Worm (Caenorhabditis elegans): ENCODE measurements around the gene C36B7.3.

Gene C36B7.3

DNA sequence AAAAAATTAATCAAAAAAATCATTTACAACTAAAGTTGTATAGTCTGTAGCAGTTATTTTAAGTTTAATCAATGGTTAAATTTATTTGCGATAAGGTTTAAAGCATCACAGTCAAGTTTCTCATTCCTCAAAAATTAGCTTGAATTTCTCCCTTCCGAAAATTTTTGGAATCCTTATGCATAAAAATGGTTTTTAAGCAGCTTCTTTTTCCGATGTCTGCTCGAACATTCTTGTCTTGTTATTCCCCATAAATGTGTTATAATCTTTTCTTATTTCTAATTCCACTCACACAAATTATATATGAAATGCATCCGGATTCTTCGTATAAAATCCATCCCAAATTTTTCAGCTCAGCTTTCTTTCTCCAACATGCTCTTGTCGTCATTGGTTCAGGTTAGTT, at the start of gene C36B7.3:
C36B7.3 (plus strand) TSS at position 301 of the 400 bp plus-strand sequence.
- no peak for TF ChIP-seq ceh-36 (tag; optimal IDR thresholded peaks at IDR 0.05)
- no peak for TF ChIP-seq aly-1 (tag; optimal IDR thresholded peaks at IDR 0.05)
- TF ChIP-seq pes-1 (GFP tag; IDR thresholded peaks at IDR 0.05): no peak
- no peak for TF ChIP-seq hmg-4 (GFP tag; optimal IDR thresholded peaks at IDR 0.05)
- TF ChIP-seq tbx-37 (GFP tag; conservative IDR thresholded peaks at IDR 0.05): no peak
- no peak for TF ChIP-seq tra-4 (tag; optimal IDR thresholded peaks at IDR 0.05)
- TF ChIP-seq hmbx-1 (tag; optimal IDR thresholded peaks at IDR 0.05): no peak
- no peak for TF ChIP-seq scrt-1 (GFP tag; IDR thresholded peaks at IDR 0.05)
- TF ChIP-seq sea-1 (GFP tag; conservative IDR thresholded peaks at IDR 0.05): no peak
- no peak for TF ChIP-seq B0310.2 (tag; optimal IDR thresholded peaks at IDR 0.05)
- TF ChIP-seq ets-7 (tag; optimal IDR thresholded peaks at IDR 0.05): no peak

DNA sequence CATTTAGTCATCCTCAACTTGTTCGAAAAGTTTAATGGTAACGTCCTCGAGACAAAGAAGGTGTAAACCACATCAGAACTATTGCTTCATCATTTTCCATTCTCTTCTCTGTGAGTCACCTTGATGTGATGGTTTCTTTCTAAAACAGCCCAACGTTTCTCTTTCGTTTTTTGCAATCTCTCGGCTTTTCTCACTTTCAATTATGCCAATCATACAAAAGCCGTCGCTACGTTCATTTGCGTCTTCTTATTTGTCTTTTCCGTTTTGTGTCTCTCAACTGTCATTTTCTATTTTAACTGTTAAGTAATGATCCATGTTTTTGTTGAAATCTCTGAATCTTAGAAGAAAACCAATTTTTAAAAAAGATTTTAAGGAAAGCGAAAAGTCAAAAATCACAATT, 44.2 kb upstream of the C36B7.3 start, which contains the start of gene B0403.5:
B0403.5 (plus strand) TSS at position 368 of the 400 bp plus-strand sequence.
- TF ChIP-seq ceh-36 (tag; optimal IDR thresholded peaks at IDR 0.05): no peak
- TF ChIP-seq hnd-1 (tag; optimal IDR thresholded peaks at IDR 0.05): no peak
- no peak for TF ChIP-seq tra-4 (tag; optimal IDR thresholded peaks at IDR 0.05)
- TF ChIP-seq sea-1 (GFP tag; conservative IDR thresholded peaks at IDR 0.05): no peak
- TF ChIP-seq F13C5.2 (tag; optimal IDR thresholded peaks at IDR 0.05): no peak
- no peak for TF ChIP-seq scrt-1 (GFP tag; IDR thresholded peaks at IDR 0.05)
- no peak for TF ChIP-seq pes-1 (GFP tag; IDR thresholded peaks at IDR 0.05)
- no peak for TF ChIP-seq ama-1 (optimal IDR thresholded peaks at IDR 0.05)
- TF ChIP-seq B0310.2 (tag; optimal IDR thresholded peaks at IDR 0.05): no peak
- no peak for TF ChIP-seq aly-1 (tag; optimal IDR thresholded peaks at IDR 0.05)
- TF ChIP-seq ceh-13 (GFP tag; optimal IDR thresholded peaks at IDR 0.05): no peak
- TF ChIP-seq tbx-37 (GFP tag; conservative IDR thresholded peaks at IDR 0.05): no peak
- TF ChIP-seq ets-7 (tag; optimal IDR thresholded peaks at IDR 0.05): no peak
- TF ChIP-seq hmg-4 (GFP tag; optimal IDR thresholded peaks at IDR 0.05): no peak

DNA sequence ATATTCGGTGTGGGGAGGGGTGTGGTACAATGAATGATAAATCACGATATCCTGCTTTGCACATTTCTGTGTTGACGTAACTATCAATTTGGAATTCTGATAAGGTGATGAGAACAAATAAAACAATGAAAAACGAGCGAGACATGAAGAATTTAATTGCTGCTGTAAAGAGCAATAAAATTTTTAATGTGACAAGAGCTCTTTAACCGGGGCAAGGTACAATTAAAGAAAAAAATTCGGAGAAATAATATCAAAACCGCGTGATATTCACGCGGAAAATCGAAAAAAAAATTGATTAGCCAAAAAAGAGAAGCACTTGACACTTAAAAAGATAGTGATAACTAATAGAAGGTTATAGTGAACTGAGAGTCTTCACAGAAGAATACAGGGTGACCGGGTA, 40.3 kb upstream of the C36B7.3 start:
- TF ChIP-seq ceh-13 (GFP tag; optimal IDR thresholded peaks at IDR 0.05) (no peak), ceh-36 (tag; optimal IDR thresholded peaks at IDR 0.05) (no peak), F13C5.2 (tag; optimal IDR thresholded peaks at IDR 0.05) (no peak), B0310.2 (tag; optimal IDR thresholded peaks at IDR 0.05) (no peak), tbx-11 (GFP tag; IDR thresholded peaks at IDR 0.05) (no peak), hnd-1 (tag; optimal IDR thresholded peaks at IDR 0.05) (no peak), ama-1 (optimal IDR thresholded peaks at IDR 0.05) (no peak), pes-1 (GFP tag; IDR thresholded peaks at IDR 0.05) (no peak), flt-1 (GFP tag; IDR thresholded peaks at IDR 0.05) (no peak)

ce11 chrX:7063236-7063635, 38.3 kb upstream of the C36B7.3 start, which contains the start of gene B0403.3:
TSS of gene B0403.3 (minus strand) at chrX:7063336.
- TF ChIP-seq scrt-1 (GFP tag; IDR thresholded peaks at IDR 0.05) (no peak), ama-1 (optimal IDR thresholded peaks at IDR 0.05) (no peak), hmbx-1 (tag; optimal IDR thresholded peaks at IDR 0.05) (no peak), ceh-13 (GFP tag; optimal IDR thresholded peaks at IDR 0.05) (no peak), pes-1 (GFP tag; IDR thresholded peaks at IDR 0.05) (no peak), ets-7 (tag; optimal IDR thresholded peaks at IDR 0.05) (no peak), aly-1 (tag; optimal IDR thresholded peaks at IDR 0.05) (no peak), hnd-1 (tag; optimal IDR thresholded peaks at IDR 0.05) (no peak), flt-1 (GFP tag; IDR thresholded peaks at IDR 0.05) (no peak), tra-4 (tag; optimal IDR thresholded peaks at IDR 0.05) (no peak), tbx-37 (GFP tag; conservative IDR thresholded peaks at IDR 0.05) (no peak), B0310.2 (tag; optimal IDR thresholded peaks at IDR 0.05) (no peak), sea-1 (GFP tag; conservative IDR thresholded peaks at IDR 0.05) (no peak), F13C5.2 (tag; optimal IDR thresholded peaks at IDR 0.05) (no peak), ceh-36 (tag; optimal IDR thresholded peaks at IDR 0.05) (no peak), tbx-11 (GFP tag; IDR thresholded peaks at IDR 0.05) (no peak)

- TF ChIP-seq B0310.2 (tag; optimal IDR thresholded peaks at IDR 0.05): no peak
- TF ChIP-seq scrt-1 (GFP tag; IDR thresholded peaks at IDR 0.05): no peak
- no peak for TF ChIP-seq flt-1 (GFP tag; IDR thresholded peaks at IDR 0.05)
- no peak for TF ChIP-seq ceh-13 (GFP tag; optimal IDR thresholded peaks at IDR 0.05)
- no peak for TF ChIP-seq tbx-11 (GFP tag; IDR thresholded peaks at IDR 0.05)
These were observed 35.6 kb upstream of the C36B7.3 start for ce11 chrX:7066003-7066402.

DNA sequence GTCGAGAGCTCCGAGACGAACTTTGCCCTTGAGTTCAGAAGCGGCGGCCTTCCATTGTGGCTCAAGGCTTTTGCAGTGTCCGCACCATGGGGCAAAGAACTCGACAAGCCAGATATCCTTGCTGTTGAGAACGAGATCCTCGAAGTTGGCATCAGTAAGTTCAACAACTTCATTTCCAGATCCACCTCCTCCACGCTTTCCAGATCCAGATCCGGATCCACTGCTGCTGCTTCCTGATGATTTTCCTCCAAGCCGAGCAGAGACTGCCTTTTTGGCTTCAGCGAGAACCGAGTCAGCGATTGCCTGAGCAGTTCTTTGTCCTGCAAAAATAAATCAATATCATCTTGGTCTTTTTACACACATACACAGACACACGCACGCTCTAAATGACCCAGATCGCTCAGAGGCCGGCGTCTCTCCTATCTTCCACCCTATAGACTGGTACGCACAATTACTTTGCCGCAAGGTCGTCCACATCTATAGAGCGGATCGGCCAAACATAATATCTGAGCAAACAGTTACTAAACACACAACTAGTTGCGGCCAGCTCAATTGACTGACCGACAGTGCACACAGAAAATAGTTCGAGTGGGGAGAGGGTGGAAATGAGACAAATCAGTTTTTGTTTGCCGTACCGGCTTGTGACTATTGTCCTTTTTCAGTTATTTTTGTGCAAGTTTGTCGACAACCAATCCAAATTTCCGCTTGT, 34.2 kb upstream of the C36B7.3 start:
- TF ChIP-seq tbx-11 (GFP tag; IDR thresholded peaks at IDR 0.05) (no peak), ceh-13 (GFP tag; optimal IDR thresholded peaks at IDR 0.05) (no peak), pes-1 (GFP tag; IDR thresholded peaks at IDR 0.05) (no peak), flt-1 (GFP tag; IDR thresholded peaks at IDR 0.05) (no peak), scrt-1 (GFP tag; IDR thresholded peaks at IDR 0.05) (no peak)

DNA sequence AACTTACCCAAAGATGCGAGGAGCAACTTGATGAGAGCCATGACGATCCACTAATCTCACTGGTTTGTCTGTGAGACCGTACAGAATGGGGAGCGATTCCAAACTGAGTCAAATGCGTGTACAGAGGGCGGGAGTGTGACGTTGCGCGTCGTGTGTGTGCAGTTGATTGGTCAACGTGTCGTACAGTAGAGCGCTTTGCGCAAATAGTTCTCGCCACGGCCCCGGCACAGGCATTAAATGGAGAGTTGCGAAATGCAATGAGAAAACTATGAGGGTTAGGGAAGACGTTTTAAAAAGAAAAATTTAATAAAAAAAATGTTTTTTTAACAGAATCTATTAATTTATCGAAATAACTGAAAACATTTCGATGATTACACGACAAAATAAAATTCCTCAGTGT, 33.2 kb upstream of the C36B7.3 start, which contains the start of gene pdi-6:
pdi-6 (minus strand) TSS at position 164 of the 400 bp plus-strand sequence.
- no peak for TF ChIP-seq hmg-4 (GFP tag; optimal IDR thresholded peaks at IDR 0.05)
- peak; percentile 10 for TF ChIP-seq F13C5.2 (tag; optimal IDR thresholded peaks at IDR 0.05)
- peak; percentile 65 for TF ChIP-seq tbx-37 (GFP tag; conservative IDR thresholded peaks at IDR 0.05)

ce11 chrX:7075250-7075649, 26.3 kb upstream of the C36B7.3 start, which contains the start of gene B0403.6:
TSS of gene B0403.6 (minus strand) at chrX:7075350.
- TF ChIP-seq tbx-11 (GFP tag; IDR thresholded peaks at IDR 0.05) (no peak), aly-1 (tag; optimal IDR thresholded peaks at IDR 0.05) (no peak), B0310.2 (tag; optimal IDR thresholded peaks at IDR 0.05) (no peak), scrt-1 (GFP tag; IDR thresholded peaks at IDR 0.05) (no peak), ama-1 (optimal IDR thresholded peaks at IDR 0.05) (no peak), tra-4 (tag; optimal IDR thresholded peaks at IDR 0.05) (no peak), hnd-1 (tag; optimal IDR thresholded peaks at IDR 0.05) (no peak), F13C5.2 (tag; optimal IDR thresholded peaks at IDR 0.05) (no peak), ceh-13 (GFP tag; optimal IDR thresholded peaks at IDR 0.05) (no peak), hmg-4 (GFP tag; optimal IDR thresholded peaks at IDR 0.05) (no peak), pes-1 (GFP tag; IDR thresholded peaks at IDR 0.05) (no peak), flt-1 (GFP tag; IDR thresholded peaks at IDR 0.05) (no peak), hmbx-1 (tag; optimal IDR thresholded peaks at IDR 0.05) (no peak), ceh-36 (tag; optimal IDR thresholded peaks at IDR 0.05) (no peak)
